Fruit fly (Drosophila melanogaster) whole organism, prepupa: ENCODE data around the gene CG17732.

ENCODE experiments used
- Blimp-1 ChIP-seq: fragments of 200-800 bp; sonication (Bioruptor generic); optimal IDR thresholded peaks from 3 replicates; lab custom pipeline; 2017; ENCODE audit warnings: missing biosample characterization, missing genetic modification characterization, mild to moderate bottlenecking, moderate library complexity, missing genetic modification reagents
- CG10631 ChIP-seq: fragments of 200-800 bp; sonication (Bioruptor generic); optimal IDR thresholded peaks from 2 replicates; lab custom pipeline; 2016; ENCODE audit warnings: missing biosample characterization, missing genetic modification characterization
- CG10669 ChIP-seq: fragments of 200-800 bp; sonication (Bioruptor generic); optimal IDR thresholded peaks from 3 replicates; lab custom pipeline; 2018; ENCODE audit warnings: missing biosample characterization, mild to moderate bottlenecking, missing genetic modification characterization, moderate library complexity
- CG11294 ChIP-seq: fragments of 200-800 bp; sonication (Bioruptor generic); IDR thresholded peaks from 2 replicates; pipeline ENCODE4 v1.3.6; 2022; ENCODE audit warnings: missing biosample characterization, missing genetic modification characterization
- CG11762 ChIP-seq: fragments of 200-800 bp; sonication (Bioruptor generic); optimal IDR thresholded peaks from 3 replicates; lab custom pipeline; 2016; ENCODE audit warnings: missing biosample characterization, missing genetic modification characterization; ENCODE audit not compliant: insufficient read depth
- CG11902 ChIP-seq: fragments of 200-800 bp; sonication (Bioruptor generic); optimal IDR thresholded peaks from 3 replicates; lab custom pipeline; 2016; ENCODE audit warnings: missing biosample characterization, missing genetic modification characterization
- CG16779 ChIP-seq: fragments of 200-800 bp; sonication (Bioruptor generic); optimal IDR thresholded peaks from 3 replicates; lab custom pipeline; 2017; ENCODE audit warnings: missing biosample characterization, mild to moderate bottlenecking, missing genetic modification characterization
- CG3032 ChIP-seq: fragments of 200-800 bp; optimal IDR thresholded peaks from 2 replicates; lab custom pipeline; 2019; ENCODE audit warnings: missing biosample characterization, mild to moderate bottlenecking, missing genetic modification characterization, moderate library complexity
- CG31627 ChIP-seq: fragments of 200-800 bp; sonication (Bioruptor generic); optimal IDR thresholded peaks from 3 replicates; lab custom pipeline; 2016; ENCODE audit warnings: missing biosample characterization, missing genetic modification characterization
- CG32006 ChIP-seq: fragments of 200-800 bp; sonication (Bioruptor generic); optimal IDR thresholded peaks from 3 replicates; lab custom pipeline; 2017; ENCODE audit warnings: missing biosample characterization, mild to moderate bottlenecking, missing genetic modification characterization
- CG3919 ChIP-seq: fragments of 200-800 bp; sonication (Bioruptor generic); optimal IDR thresholded peaks from 3 replicates; lab custom pipeline; 2016; ENCODE audit warnings: missing biosample characterization, missing genetic modification characterization
- CG4318 ChIP-seq: fragments of 200-800 bp; sonication (Bioruptor generic); optimal IDR thresholded peaks from 3 replicates; lab custom pipeline; 2017; ENCODE audit warnings: missing biosample characterization, mild to moderate bottlenecking, missing genetic modification characterization
- CG6163 ChIP-seq: fragments of 200-800 bp; sonication (Bioruptor generic); IDR thresholded peaks from 3 replicates; pipeline ENCODE4 v1.3.6; 2022; ENCODE audit warnings: missing biosample characterization, missing genetic modification characterization
- CG6276 ChIP-seq: fragments of 200-800 bp; sonication (Bioruptor generic); optimal IDR thresholded peaks from 2 replicates; lab custom pipeline; 2017; ENCODE audit warnings: missing biosample characterization, mild to moderate bottlenecking, missing genetic modification characterization
- CG6792 ChIP-seq: fragments of 200-800 bp; sonication (Bioruptor generic); optimal IDR thresholded peaks from 3 replicates; lab custom pipeline; 2016; ENCODE audit warnings: missing biosample characterization, missing genetic modification characterization
- CG6808 ChIP-seq: fragments of 200-800 bp; sonication (Bioruptor generic); optimal IDR thresholded peaks from 3 replicates; lab custom pipeline; 2017; ENCODE audit warnings: missing biosample characterization, missing genetic modification characterization, mild to moderate bottlenecking, moderate library complexity, missing genetic modification reagents
- CG6854 ChIP-seq: fragments of 200-800 bp; sonication (Bioruptor generic); optimal IDR thresholded peaks from 2 replicates; lab custom pipeline; 2017; ENCODE audit warnings: missing biosample characterization, mild to moderate bottlenecking, missing genetic modification characterization
- CG7368 ChIP-seq: fragments of 200-800 bp; sonication (Bioruptor generic); optimal IDR thresholded peaks from 3 replicates; lab custom pipeline; 2016; ENCODE audit warnings: missing biosample characterization, missing genetic modification characterization
- CG8119 ChIP-seq: fragments of 200-800 bp; sonication (Bioruptor generic); IDR thresholded peaks from 3 replicates; pipeline ENCODE4 v1.3.6; 2022; ENCODE audit warnings: missing biosample characterization, missing genetic modification characterization
- CG8319 ChIP-seq: fragments of 200-800 bp; sonication (Bioruptor generic); optimal IDR thresholded peaks from 3 replicates; lab custom pipeline; 2016; ENCODE audit warnings: missing biosample characterization, missing genetic modification characterization
- CG9139 ChIP-seq: fragments of 200-800 bp; sonication (Bioruptor generic); optimal IDR thresholded peaks from 3 replicates; lab custom pipeline; 2017; ENCODE audit warnings: missing biosample characterization, mild to moderate bottlenecking, missing genetic modification characterization
- Eip75B ChIP-seq: fragments of 200-800 bp; sonication (Bioruptor generic); optimal IDR thresholded peaks from 3 replicates; lab custom pipeline; 2016; ENCODE audit warnings: missing biosample characterization, missing genetic modification characterization
- Eip78C ChIP-seq: fragments of 200-800 bp; sonication (Bioruptor generic); peaks from one replicate; lab custom pipeline; 2016; ENCODE audit warnings: missing biosample characterization, missing genetic modification characterization
- Eip93F ChIP-seq: fragments of 200-800 bp; sonication (Bioruptor generic); optimal IDR thresholded peaks from 2 replicates; lab custom pipeline; 2016; ENCODE audit warnings: missing biosample characterization, mild to moderate bottlenecking, missing genetic modification characterization
- Ets96B ChIP-seq: fragments of 200-800 bp; optimal IDR thresholded peaks from 2 replicates; lab custom pipeline; 2019; ENCODE audit warnings: missing biosample characterization, mild to moderate bottlenecking, missing genetic modification characterization, moderate library complexity
- Gug ChIP-seq: fragments of 200-800 bp; sonication (Bioruptor generic); IDR thresholded peaks from 2 replicates; pipeline ENCODE4 v1.3.6; 2022; ENCODE audit warnings: missing biosample characterization, missing genetic modification characterization
- Hr38 ChIP-seq: sonication (Bioruptor generic); optimal IDR thresholded peaks from 2 replicates; lab custom pipeline; 2016; ENCODE audit warnings: missing biosample characterization, missing genetic modification characterization
- Hr39 ChIP-seq: fragments of 200-800 bp; sonication (Bioruptor generic); optimal IDR thresholded peaks from 2 replicates; lab custom pipeline; 2016; ENCODE audit warnings: missing biosample characterization, missing genetic modification characterization
- Hr4 ChIP-seq: fragments of 200-800 bp; sonication (Bioruptor generic); optimal IDR thresholded peaks from 3 replicates; lab custom pipeline; 2016; ENCODE audit warnings: missing biosample characterization, missing genetic modification characterization
- Lpt ChIP-seq: fragments of 200-800 bp; sonication (Bioruptor generic); optimal IDR thresholded peaks from 3 replicates; lab custom pipeline; 2016; ENCODE audit warnings: missing biosample characterization, missing genetic modification characterization
- Met ChIP-seq: fragments of 200-800 bp; sonication (Bioruptor generic); optimal IDR thresholded peaks from 3 replicates; lab custom pipeline; 2016; ENCODE audit warnings: missing biosample characterization, missing genetic modification characterization
- OdsH ChIP-seq: fragments of 200-800 bp; sonication (Bioruptor generic); optimal IDR thresholded peaks from 3 replicates; lab custom pipeline; 2016; ENCODE audit warnings: missing biosample characterization, missing genetic modification characterization
- Smox ChIP-seq: fragments of 200-800 bp; sonication (Bioruptor generic); optimal IDR thresholded peaks from 3 replicates; lab custom pipeline; 2016; ENCODE audit warnings: missing biosample characterization, missing genetic modification characterization
- Sox102F ChIP-seq: fragments of 200-800 bp; sonication (Bioruptor generic); optimal IDR thresholded peaks from 2 replicates; lab custom pipeline; 2016; ENCODE audit warnings: missing biosample characterization, mild to moderate bottlenecking, missing genetic modification characterization
- Sox14 ChIP-seq: fragments of 200-800 bp; sonication (Bioruptor generic); optimal IDR thresholded peaks from 3 replicates; lab custom pipeline; 2016; ENCODE audit warnings: missing biosample characterization, missing genetic modification characterization
- Sox15 ChIP-seq: fragments of 200-800 bp; sonication (Bioruptor generic); optimal IDR thresholded peaks from 3 replicates; lab custom pipeline; 2016; ENCODE audit warnings: missing biosample characterization, missing genetic modification characterization
- acj6 ChIP-seq: fragments of 200-800 bp; sonication (Bioruptor generic); optimal IDR thresholded peaks from 3 replicates; lab custom pipeline; 2016; ENCODE audit warnings: missing biosample characterization, missing genetic modification characterization
- cyc ChIP-seq: fragments of 200-800 bp; sonication (Bioruptor generic); optimal IDR thresholded peaks from 3 replicates; lab custom pipeline; 2016; ENCODE audit warnings: missing biosample characterization, missing genetic modification characterization
- dac ChIP-seq: fragments of 200-800 bp; sonication (Bioruptor generic); optimal IDR thresholded peaks from 2 replicates; lab custom pipeline; 2017; ENCODE audit warnings: missing biosample characterization, mild to moderate bottlenecking, missing genetic modification characterization
- dsx ChIP-seq: fragments of 200-800 bp; optimal IDR thresholded peaks from 3 replicates; lab custom pipeline; 2019; ENCODE audit warnings: missing biosample characterization, mild to moderate bottlenecking, missing genetic modification characterization, moderate library complexity; ENCODE audit not compliant: poor library complexity, severe bottlenecking
- eg ChIP-seq: fragments of 200-800 bp; sonication (Bioruptor generic); IDR thresholded peaks from 3 replicates; pipeline ENCODE4 v1.3.6; 2022; ENCODE audit warnings: missing biosample characterization, missing genetic modification characterization
- esn ChIP-seq: fragments of 200-800 bp; sonication (Bioruptor generic); optimal IDR thresholded peaks from 2 replicates; lab custom pipeline; 2016; ENCODE audit warnings: missing biosample characterization, mild to moderate bottlenecking, missing genetic modification characterization, moderate library complexity
- fd59A ChIP-seq: fragments of 200-800 bp; sonication (Bioruptor generic); optimal IDR thresholded peaks from 2 replicates; lab custom pipeline; 2017; ENCODE audit warnings: missing biosample characterization, mild to moderate bottlenecking, missing genetic modification characterization, missing genetic modification reagents
- fd85E ChIP-seq: fragments of 200-800 bp; sonication (Bioruptor generic); optimal IDR thresholded peaks from 3 replicates; lab custom pipeline; 2016; ENCODE audit warnings: missing biosample characterization, missing genetic modification characterization
- fkh ChIP-seq: fragments of 200-800 bp; sonication (Bioruptor generic); optimal IDR thresholded peaks from 3 replicates; lab custom pipeline; 2017; ENCODE audit warnings: missing biosample characterization, mild to moderate bottlenecking, missing genetic modification characterization, moderate library complexity
- net ChIP-seq: fragments of 200-800 bp; sonication (Bioruptor generic); optimal IDR thresholded peaks from 3 replicates; lab custom pipeline; 2016; ENCODE audit warnings: missing biosample characterization, missing genetic modification characterization
- pdm3 ChIP-seq: fragments of 200-800 bp; sonication (Bioruptor generic); optimal IDR thresholded peaks from 3 replicates; lab custom pipeline; 2016; ENCODE audit warnings: missing biosample characterization, missing genetic modification characterization
- spab ChIP-seq: fragments of 200-800 bp; sonication (Bioruptor generic); optimal IDR thresholded peaks from 2 replicates; lab custom pipeline; 2017; ENCODE audit warnings: missing biosample characterization, mild to moderate bottlenecking, missing genetic modification characterization, missing genetic modification reagents
- ss ChIP-seq, 2 experiments: fragments of 200-800 bp; sonication (Bioruptor generic); optimal IDR thresholded peaks; 2 replicates in 1 of 2; 3 replicates in 1 of 2; lab custom pipeline; 2017 to 2018; ENCODE audit warnings: mild to moderate bottlenecking in 2 of 2, missing biosample characterization in 2 of 2, missing genetic modification characterization in 2 of 2, moderate library complexity in 1 of 2
- topi ChIP-seq: fragments of 200-800 bp; sonication (Bioruptor generic); optimal IDR thresholded peaks from 3 replicates; lab custom pipeline; 2016; ENCODE audit warnings: missing biosample characterization, missing genetic modification characterization

The CG17732 gene

dm6 chr3L:19981385-19981784 lies at the start of gene CG17732:
Gene CG17732 (plus strand): TSS chr3L:19981685.
- TF ChIP-seq dac: no peak
- TF ChIP-seq CG8319 (GFP tag; lab: Kevin White, UChicago): no peak
- no peak for TF ChIP-seq acj6
- TF ChIP-seq Sox15: no peak
- TF ChIP-seq CG16779: no peak
- TF ChIP-seq CG10631 (GFP tag; lab: Kevin White, UChicago): no peak
- TF ChIP-seq Smox (GFP tag; lab: Kevin White, UChicago): no peak
- TF ChIP-seq CG11762 (GFP tag; lab: Kevin White, UChicago): no peak

dm6 chr3L:19932917-19933316 lies 48.6 kb upstream of the CG17732 start:
- TF ChIP-seq CG10631 (GFP tag; lab: Kevin White, UChicago) (no peak), CG6854 (GFP tag; lab: Kevin White, UChicago) (no peak), spab (GFP tag; lab: Kevin White, UChicago) (no peak), fd59A (GFP tag; lab: Kevin White, UChicago) (no peak), CG8119 (GFP tag; lab: Robert Waterston, UW) (no peak), CG32006 (GFP tag; lab: Kevin White, UChicago) (no peak), Sox102F (peak; percentile 9), Gug (no peak), CG11902 (GFP tag; lab: Kevin White, UChicago) (no peak), CG6808 (GFP tag; lab: Kevin White, UChicago) (no peak), pdm3 (GFP tag; lab: Kevin White, UChicago) (no peak), CG6276 (peak; percentile 5), CG31627 (no peak), Sox15 (no peak), Ets96B (tag; lab: Kevin White, UChicago) (no peak), Eip75B (GFP tag; lab: Kevin White, UChicago) (no peak), CG3032 (tag; lab: Kevin White, UChicago) (no peak), Smox (GFP tag; lab: Kevin White, UChicago) (peak; percentile 10), Sox14 (GFP tag; lab: Kevin White, UChicago) (no peak), OdsH (GFP tag; lab: Kevin White, UChicago) (no peak), cyc (GFP tag; lab: Kevin White, UChicago) (no peak), Met (GFP tag; lab: Kevin White, UChicago) (peak; percentile 34), CG7368 (GFP tag; lab: Kevin White, UChicago) (peak; percentile 2), Blimp-1 (GFP tag; lab: Kevin White, UChicago) (no peak), Hr4 (GFP tag; lab: Kevin White, UChicago) (no peak), eg (GFP tag; lab: Robert Waterston, UW) (no peak; the same call in 2 of the 3 replicates), CG11294 (GFP tag; lab: Robert Waterston, UW) (no peak; the same call in 1 of the 2 replicates), fd85E (GFP tag; lab: Kevin White, UChicago) (no peak), dsx (no peak), CG10669 (GFP tag; lab: Kevin White, UChicago) (no peak), fkh (GFP tag; lab: Kevin White, UChicago) (peak; percentile 86), Eip78C (GFP tag; lab: Kevin White, UChicago) (peak; percentile 66), acj6 (no peak), Eip93F (GFP tag; lab: Kevin White, UChicago) (no peak), CG4318 (no peak), CG9139 (GFP tag; lab: Kevin White, UChicago) (no peak), topi (GFP tag; lab: Kevin White, UChicago) (no peak), net (GFP tag; lab: Kevin White, UChicago) (peak; percentile 21), Hr38 (no peak), dac (no peak), CG16779 (no peak), Hr39 (no peak), CG3919 (GFP tag; lab: Kevin White, UChicago) (no peak), CG6163 (GFP tag; lab: Robert Waterston, UW) (no peak; the same call in 2 of the 3 replicates), ss (GFP tag; optimal IDR thresholded peaks at IDR 0.05; lab: Kevin White, UChicago) (no peak), esn (peak; percentile 30), CG6792 (GFP tag; lab: Kevin White, UChicago) (no peak), Lpt (no peak)
